Worm (Caenorhabditis elegans) whole organism, early embryonic: Measurements from ENCODE around the gene F01D5.5.

Experiments used
- B0310.2 ChIP-seq: sonication (generic microtip); optimal IDR thresholded peaks from 2 replicates; lab custom pipeline; 2016; ENCODE audit warnings: mild to moderate bottlenecking, missing genetic modification characterization, missing compliant biosample characterization
- F13C5.2 ChIP-seq: sonication (generic microtip); optimal IDR thresholded peaks from 2 replicates; lab custom pipeline; 2017; ENCODE audit warnings: mild to moderate bottlenecking, missing genetic modification characterization, inconsistent platforms, missing compliant biosample characterization
- aly-1 ChIP-seq: sonication (generic microtip); optimal IDR thresholded peaks from 2 replicates; lab custom pipeline; 2016; ENCODE audit warnings: missing genetic modification characterization, missing compliant biosample characterization
- ama-1 ChIP-seq: fragments of 150-350 bp; optimal IDR thresholded peaks from 2 replicates; lab custom pipeline; 2014
- ceh-13 ChIP-seq: fragments of 200-800 bp; sonication (Bioruptor generic); optimal IDR thresholded peaks from 2 replicates; lab custom pipeline; 2018; ENCODE audit warnings: mild to moderate bottlenecking, missing genetic modification characterization, missing compliant biosample characterization
- ceh-36 ChIP-seq: sonication (generic microtip); optimal IDR thresholded peaks from 2 replicates; lab custom pipeline; 2016; ENCODE audit warnings: missing genetic modification characterization, inconsistent platforms, missing compliant biosample characterization
- ets-7 ChIP-seq: sonication (generic microtip); optimal IDR thresholded peaks from 2 replicates; lab custom pipeline; 2016; ENCODE audit warnings: missing genotype, missing genetic modification characterization, missing compliant biosample characterization
- flt-1 ChIP-seq: fragments of 200-800 bp; sonication (Bioruptor generic); IDR thresholded peaks from 2 replicates; pipeline ENCODE4 v1.3.6; 2022; ENCODE audit warnings: missing genetic modification characterization, missing compliant biosample characterization
- hmbx-1 ChIP-seq: sonication (generic microtip); optimal IDR thresholded peaks from 2 replicates; lab custom pipeline; 2016; ENCODE audit warnings: mild to moderate bottlenecking, missing genetic modification characterization, missing compliant biosample characterization
- hmg-4 ChIP-seq: fragments of 200-800 bp; sonication (Bioruptor generic); optimal IDR thresholded peaks from 2 replicates; lab custom pipeline; 2018; ENCODE audit warnings: mild to moderate bottlenecking, missing genetic modification characterization, missing compliant biosample characterization
- hnd-1 ChIP-seq: sonication (generic microtip); optimal IDR thresholded peaks from 2 replicates; lab custom pipeline; 2016; ENCODE audit warnings: missing genetic modification characterization, missing compliant biosample characterization
- pes-1 ChIP-seq: fragments of 200-800 bp; sonication (Bioruptor generic); IDR thresholded peaks from 2 replicates; pipeline ENCODE4 v1.3.6; 2022; ENCODE audit warnings: missing genetic modification reagents, missing genetic modification characterization, missing compliant biosample characterization
- scrt-1 ChIP-seq: fragments of 200-800 bp; sonication (Bioruptor generic); IDR thresholded peaks from 2 replicates; pipeline ENCODE4 v1.3.6; 2022; ENCODE audit warnings: missing genetic modification characterization, missing compliant biosample characterization
- sea-1 ChIP-seq: fragments of 200-800 bp; sonication (Bioruptor generic); conservative IDR thresholded peaks from 2 replicates; pipeline ENCODE4 v1.3.6; 2022; ENCODE audit warnings: missing genetic modification characterization, missing compliant biosample characterization
- tbx-11 ChIP-seq: fragments of 200-800 bp; sonication (Bioruptor generic); IDR thresholded peaks from 2 replicates; pipeline ENCODE4 v1.3.6; 2022; ENCODE audit warnings: missing genetic modification characterization, missing compliant biosample characterization
- tbx-37 ChIP-seq: fragments of 200-800 bp; sonication (Bioruptor generic); conservative IDR thresholded peaks from 2 replicates; pipeline ENCODE4 v1.3.6; 2022; ENCODE audit warnings: missing genetic modification reagents, missing genetic modification characterization, missing compliant biosample characterization
- tra-4 ChIP-seq: sonication (generic microtip); optimal IDR thresholded peaks from 2 replicates; lab custom pipeline; 2017; ENCODE audit warnings: missing genetic modification characterization, missing compliant biosample characterization

The F01D5.5 gene

ce11 chrII:13962319-13962718 lies 39.8 kb downstream of the F01D5.5 start, which contains the start of gene rpi-1:
Gene rpi-1 (minus strand): TSS chrII:13962419.
- TF ChIP-seq hmbx-1 (no peak), tra-4 (tag; lab: Kevin White, UChicago) (no peak), sea-1 (GFP tag; lab: Robert Waterston, UW) (no peak), hmg-4 (GFP tag; lab: Kevin White, UChicago) (no peak), ceh-13 (GFP tag; lab: Kevin White, UChicago) (no peak), tbx-37 (GFP tag; lab: Robert Waterston, UW) (no peak), aly-1 (tag; lab: Kevin White, UChicago) (no peak), hnd-1 (tag; lab: Kevin White, UChicago) (no peak), F13C5.2 (tag; lab: Kevin White, UChicago) (no peak), scrt-1 (GFP tag; lab: Robert Waterston, UW) (no peak), pes-1 (no peak), flt-1 (GFP tag; lab: Robert Waterston, UW) (no peak), tbx-11 (no peak), B0310.2 (tag; lab: Kevin White, UChicago) (no peak), ama-1 (lab: Kevin White, UChicago) (no peak), ets-7 (no peak)

ce11 chrII:13961567-13961966 lies 40.5 kb downstream of the F01D5.5 start:
- TF ChIP-seq aly-1 (tag; lab: Kevin White, UChicago), result no peak
- no peak for TF ChIP-seq tra-4 (tag; lab: Kevin White, UChicago)
- no peak for TF ChIP-seq scrt-1 (GFP tag; lab: Robert Waterston, UW)

ce11 chrII:13958359-13958758 lies 43.7 kb downstream of the F01D5.5 start:
- no peak for TF ChIP-seq sea-1 (GFP tag; lab: Robert Waterston, UW)
- no peak for TF ChIP-seq tbx-37 (GFP tag; lab: Robert Waterston, UW)
- no peak for TF ChIP-seq hmbx-1
- TF ChIP-seq ceh-36 (tag; lab: Kevin White, UChicago), result no peak
- no peak for TF ChIP-seq tbx-11
- TF ChIP-seq aly-1 (tag; lab: Kevin White, UChicago), result no peak
- no peak for TF ChIP-seq ets-7
- no peak for TF ChIP-seq tra-4 (tag; lab: Kevin White, UChicago)
- TF ChIP-seq pes-1, result no peak
- no peak for TF ChIP-seq F13C5.2 (tag; lab: Kevin White, UChicago)
- TF ChIP-seq B0310.2 (tag; lab: Kevin White, UChicago), result no peak
- no peak for TF ChIP-seq scrt-1 (GFP tag; lab: Robert Waterston, UW)
- no peak for TF ChIP-seq flt-1 (GFP tag; lab: Robert Waterston, UW)
- TF ChIP-seq ceh-13 (GFP tag; lab: Kevin White, UChicago), result no peak
- TF ChIP-seq ama-1 (lab: Kevin White, UChicago), result no peak
- no peak for TF ChIP-seq hnd-1 (tag; lab: Kevin White, UChicago)
- no peak for TF ChIP-seq hmg-4 (GFP tag; lab: Kevin White, UChicago)

ce11 chrII:13957437-13957836 lies 44.7 kb downstream of the F01D5.5 start, which contains the start of gene zip-3:
Gene zip-3 (minus strand): TSS chrII:13957457.
- TF ChIP-seq tbx-37 (GFP tag; lab: Robert Waterston, UW), result no peak
- TF ChIP-seq aly-1 (tag; lab: Kevin White, UChicago), result no peak

- TF ChIP-seq tbx-37 (GFP tag; lab: Robert Waterston, UW), result no peak
- no peak for TF ChIP-seq ceh-36 (tag; lab: Kevin White, UChicago)
- no peak for TF ChIP-seq sea-1 (GFP tag; lab: Robert Waterston, UW)
- no peak for TF ChIP-seq pes-1
- no peak for TF ChIP-seq scrt-1 (GFP tag; lab: Robert Waterston, UW)
- TF ChIP-seq tra-4 (tag; lab: Kevin White, UChicago), result no peak
Measured at ce11 chrII:13956529-13956928, 45.6 kb downstream of the F01D5.5 start.

- no peak for TF ChIP-seq hmbx-1
- TF ChIP-seq tra-4 (tag; lab: Kevin White, UChicago), result no peak
- TF ChIP-seq ets-7, result no peak
- TF ChIP-seq B0310.2 (tag; lab: Kevin White, UChicago), result no peak
Measured at ce11 chrII:13954979-13955378, 47.1 kb downstream of the F01D5.5 start.

ce11 chrII:13954077-13954476 lies 48.0 kb downstream of the F01D5.5 start:
- TF ChIP-seq ama-1 (lab: Kevin White, UChicago) (no peak), B0310.2 (tag; lab: Kevin White, UChicago) (no peak), tbx-11 (no peak), pes-1 (no peak), F13C5.2 (tag; lab: Kevin White, UChicago) (no peak), sea-1 (GFP tag; lab: Robert Waterston, UW) (no peak), ets-7 (no peak)

- TF ChIP-seq B0310.2 (tag; lab: Kevin White, UChicago) (no peak), tbx-11 (no peak), F13C5.2 (tag; lab: Kevin White, UChicago) (no peak), flt-1 (GFP tag; lab: Robert Waterston, UW) (no peak), ama-1 (lab: Kevin White, UChicago) (no peak), tra-4 (tag; lab: Kevin White, UChicago) (no peak), tbx-37 (GFP tag; lab: Robert Waterston, UW) (no peak), hmg-4 (GFP tag; lab: Kevin White, UChicago) (no peak), hmbx-1 (no peak), ceh-13 (GFP tag; lab: Kevin White, UChicago) (no peak), scrt-1 (GFP tag; lab: Robert Waterston, UW) (no peak), pes-1 (no peak), sea-1 (GFP tag; lab: Robert Waterston, UW) (no peak), aly-1 (tag; lab: Kevin White, UChicago) (no peak), ets-7 (no peak)
Measured at ce11 chrII:13951986-13952385, 50.1 kb downstream of the F01D5.5 start.
